1 fruit fly cellular context compared by ENCODE assay signal in genomic region chrX:15860479-15860878, dm6.
TF ChIP-seq lines count a peak whose summit lies in the region.

No protein-coding gene starts in this region.

TF ChIP-seq in whole organism, embryonic, 481 proteins besides CTCF, POLR2A, EP300 and RAD21 (continued from another document and continues in another):
- TF ChIP-seq CG11093 (GFP tag; IDR thresholded peaks at IDR 0.05; lab: Robert Waterston, UW) (no peak), MESR4 (GFP tag; optimal IDR thresholded peaks at IDR 0.05; lab: Kevin White, UChicago) (no peak), CG30403 (GFP tag; optimal IDR thresholded peaks at IDR 0.05; lab: Kevin White, UChicago) (no peak), Neu2 (GFP tag; optimal IDR thresholded peaks at IDR 0.05; lab: Kevin White, UChicago; ENCODE audit: borderline replicate concordance) (no peak), CG34376 (GFP tag; optimal IDR thresholded peaks at IDR 0.05; lab: Kevin White, UChicago) (peak; percentile 70), Dll (GFP tag; IDR thresholded peaks at IDR 0.05; lab: Robert Waterston, UW; ENCODE audit: partially characterized antibody) (no peak), slbo (GFP tag; IDR thresholded peaks at IDR 0.05; lab: Robert Waterston, UW) (peak; percentile 43; the same call in 1 of the 2 replicates), sr (GFP tag; IDR thresholded peaks at IDR 0.05; lab: Robert Waterston, UW) (no peak), Med (GFP tag; lab: Kevin White, UChicago) (peak; percentile 72), twi (tag; optimal IDR thresholded peaks at IDR 0.05; lab: Kevin White, UChicago) (no peak), dmrt11E (tag; optimal IDR thresholded peaks at IDR 0.05; lab: Kevin White, UChicago) (no peak), grau (tag; optimal IDR thresholded peaks at IDR 0.05; lab: Kevin White, UChicago) (peak; percentile 3), Mrtf (GFP tag; IDR thresholded peaks at IDR 0.05; lab: Robert Waterston, UW) (no peak), CG13894 (tag; optimal IDR thresholded peaks at IDR 0.05; lab: Kevin White, UChicago) (peak; percentile 36), CG8924 (tag; optimal IDR thresholded peaks at IDR 0.05; lab: Kevin White, UChicago) (peak; percentile 34), Opbp (GFP tag; IDR thresholded peaks at IDR 0.05; lab: Robert Waterston, UW; ENCODE audit: partially characterized antibody) (peak; percentile 44; the same call in 1 of the 3 replicates), gem (tag; optimal IDR thresholded peaks at IDR 0.05; lab: Kevin White, UChicago) (no peak), CG42726 (GFP tag; IDR thresholded peaks at IDR 0.05; lab: Robert Waterston, UW; ENCODE audit: partially characterized antibody) (peak; percentile 79; the same call in 1 of the 2 replicates), ab (GFP tag; optimal IDR thresholded peaks at IDR 0.05; lab: Kevin White, UChicago) (no peak), YL-1 (GFP tag; optimal IDR thresholded peaks at IDR 0.05; lab: Kevin White, UChicago) (peak; percentile 95), croc (GFP tag; conservative IDR thresholded peaks at IDR 0.05; lab: Robert Waterston, UW) (no peak), sd (tag; optimal IDR thresholded peaks at IDR 0.05; lab: Kevin White, UChicago) (peak; percentile 45), kni (GFP tag; optimal IDR thresholded peaks at IDR 0.05; lab: Kevin White, UChicago) (no peak), CG8478 (optimal IDR thresholded peaks at IDR 0.05; lab: Kevin White, UChicago) (peak; percentile 96), zen2 (GFP tag; IDR thresholded peaks at IDR 0.05; lab: Robert Waterston, UW; ENCODE audit: partially characterized antibody) (no peak), CG31388 (GFP tag; optimal IDR thresholded peaks at IDR 0.05; lab: Kevin White, UChicago) (no peak), CG32772 (GFP tag; IDR thresholded peaks at IDR 0.05; lab: Robert Waterston, UW) (peak; percentile 91), Dad (GFP tag; optimal IDR thresholded peaks at IDR 0.05; lab: Kevin White, UChicago) (peak; percentile 16), cad (GFP tag; optimal IDR thresholded peaks at IDR 0.05; lab: Kevin White, UChicago) (no peak), Antp (GFP tag; optimal IDR thresholded peaks at IDR 0.05; lab: Kevin White, UChicago) (no peak), CG2875 (GFP tag; optimal IDR thresholded peaks at IDR 0.05; lab: Kevin White, UChicago) (no peak), emc (GFP tag; optimal IDR thresholded peaks at IDR 0.05; lab: Kevin White, UChicago) (no peak), onecut (GFP tag; IDR thresholded peaks at IDR 0.05; lab: Robert Waterston, UW) (peak; percentile 93), CG1024 (GFP tag; IDR thresholded peaks at IDR 0.05; lab: Robert Waterston, UW) (no peak), ems (GFP tag; optimal IDR thresholded peaks at IDR 0.05; lab: Kevin White, UChicago) (peak; percentile 11), CG11398 (GFP tag; optimal IDR thresholded peaks at IDR 0.05; lab: Kevin White, UChicago) (no peak), Abd-B (GFP tag; optimal IDR thresholded peaks at IDR 0.05; lab: Kevin White, UChicago) (peak; percentile 5), hkb (optimal IDR thresholded peaks at IDR 0.05; lab: Kevin White, UChicago) (no peak), hkb (GFP tag; IDR thresholded peaks at IDR 0.05; lab: Robert Waterston, UW) (no peak), CG17802 (tag; optimal IDR thresholded peaks at IDR 0.05; lab: Kevin White, UChicago) (no peak), CG9609 (GFP tag; optimal IDR thresholded peaks at IDR 0.05; lab: Kevin White, UChicago) (no peak), dpn (GFP tag; optimal IDR thresholded peaks at IDR 0.05; lab: Kevin White, UChicago) (no peak), dm (GFP tag; optimal IDR thresholded peaks at IDR 0.05; lab: Kevin White, UChicago) (peak; percentile 29), pzg (GFP tag; optimal IDR thresholded peaks at IDR 0.05; lab: Kevin White, UChicago) (peak; percentile 37), row (GFP tag; IDR thresholded peaks at IDR 0.05; lab: Robert Waterston, UW) (peak; percentile 43; the same call in 2 of the 3 replicates), CG31365 (tag; optimal IDR thresholded peaks at IDR 0.05; lab: Kevin White, UChicago) (no peak), bab2 (GFP tag; optimal IDR thresholded peaks at IDR 0.05; lab: Kevin White, UChicago) (no peak), amos (GFP tag; IDR thresholded peaks at IDR 0.05; lab: Robert Waterston, UW; ENCODE audit: partially characterized antibody) (peak; percentile 49; the same call in 1 of the 2 replicates), rib (GFP tag; IDR thresholded peaks at IDR 0.05; lab: Robert Waterston, UW) (peak; percentile 53; the same call in 1 of the 2 replicates), sens (GFP tag; lab: Kevin White, UChicago) (peak; percentile 77), sob (GFP tag; IDR thresholded peaks at IDR 0.05; lab: Robert Waterston, UW) (peak; percentile 54; the same call in 1 of the 2 replicates), mam (GFP tag; optimal IDR thresholded peaks at IDR 0.05; lab: Kevin White, UChicago) (no peak), kah (GFP tag; optimal IDR thresholded peaks at IDR 0.05; lab: Kevin White, UChicago) (peak; percentile 49), Doc2 (GFP tag; IDR thresholded peaks at IDR 0.05; lab: Robert Waterston, UW) (no peak), her (GFP tag; optimal IDR thresholded peaks at IDR 0.05; lab: Kevin White, UChicago) (no peak), Nf-YC (tag; optimal IDR thresholded peaks at IDR 0.05; lab: Kevin White, UChicago) (peak; percentile 73), CG7271 (tag; optimal IDR thresholded peaks at IDR 0.05; lab: Kevin White, UChicago) (no peak), zf30C (GFP tag; optimal IDR thresholded peaks at IDR 0.05; lab: Kevin White, UChicago) (no peak), CG17328 (GFP tag; IDR thresholded peaks at IDR 0.05; lab: Robert Waterston, UW) (peak; percentile 31; the same call in 1 of the 2 replicates), CG14965 (GFP tag; optimal IDR thresholded peaks at IDR 0.05; lab: Kevin White, UChicago; ENCODE audit: borderline replicate concordance) (no peak), CG7786 (GFP tag; optimal IDR thresholded peaks at IDR 0.05; lab: Kevin White, UChicago) (no peak), gt (GFP tag; IDR thresholded peaks at IDR 0.05; lab: Robert Waterston, UW) (no peak), Ets65A (GFP tag; lab: Kevin White, UChicago) (no peak), Bgb (GFP tag; IDR thresholded peaks at IDR 0.05; lab: Robert Waterston, UW; ENCODE audit: partially characterized antibody) (peak; percentile 56; the same call in 1 of the 2 replicates), ci (GFP tag; IDR thresholded peaks at IDR 0.05; lab: Robert Waterston, UW) (peak; percentile 61; the same call in 2 of the 3 replicates), Xbp1 (GFP tag; optimal IDR thresholded peaks at IDR 0.05; lab: Kevin White, UChicago) (no peak), esg (GFP tag; conservative IDR thresholded peaks at IDR 0.05; lab: Robert Waterston, UW) (no peak), cg (GFP tag; optimal IDR thresholded peaks at IDR 0.05; lab: Kevin White, UChicago) (peak; percentile 31), CoRest (tag; optimal IDR thresholded peaks at IDR 0.05; lab: Kevin White, UChicago) (peak; percentile 16), gcm2 (GFP tag; optimal IDR thresholded peaks at IDR 0.05; lab: Kevin White, UChicago) (no peak), CG9215 (GFP tag; IDR thresholded peaks at IDR 0.05; lab: Robert Waterston, UW) (no peak), psq (GFP tag; optimal IDR thresholded peaks at IDR 0.05; lab: Kevin White, UChicago) (no peak), CG43689 (GFP tag; IDR thresholded peaks at IDR 0.05; lab: Robert Waterston, UW) (no peak), shn (GFP tag; optimal IDR thresholded peaks at IDR 0.05; lab: Kevin White, UChicago) (no peak), Adf1 (GFP tag; IDR thresholded peaks at IDR 0.05; lab: Robert Waterston, UW) (peak; percentile 69), CG7839 (tag; optimal IDR thresholded peaks at IDR 0.05; lab: Kevin White, UChicago) (peak; percentile 27), Deaf1 (tag; optimal IDR thresholded peaks at IDR 0.05; lab: Kevin White, UChicago) (peak; percentile 7), CrebB (tag; optimal IDR thresholded peaks at IDR 0.05; lab: Kevin White, UChicago) (peak; percentile 7), CG10274 (GFP tag; optimal IDR thresholded peaks at IDR 0.05; lab: Kevin White, UChicago) (no peak), seq (GFP tag; IDR thresholded peaks at IDR 0.05; lab: Robert Waterston, UW) (no peak), CkIIα-i1 (GFP tag; IDR thresholded peaks at IDR 0.05; lab: Robert Waterston, UW) (no peak), CG10543 (GFP tag; optimal IDR thresholded peaks at IDR 0.05; lab: Kevin White, UChicago) (peak; percentile 57), CG32767 (GFP tag; IDR thresholded peaks at IDR 0.05; lab: Robert Waterston, UW) (peak; percentile 85), CG9817 (tag; optimal IDR thresholded peaks at IDR 0.05; lab: Kevin White, UChicago) (no peak), da (GFP tag; optimal IDR thresholded peaks at IDR 0.05; lab: Kevin White, UChicago) (no peak), CG31441 (GFP tag; IDR thresholded peaks at IDR 0.05; lab: Robert Waterston, UW) (no peak), eyg (GFP tag; optimal IDR thresholded peaks at IDR 0.05; lab: Kevin White, UChicago) (no peak), slp2 (GFP tag; optimal IDR thresholded peaks at IDR 0.05; lab: Kevin White, UChicago) (no peak), CG10654 (GFP tag; optimal IDR thresholded peaks at IDR 0.05; lab: Kevin White, UChicago) (no peak), gro (GFP tag; optimal IDR thresholded peaks at IDR 0.05; lab: Kevin White, UChicago) (peak; percentile 3), CG14441 (GFP tag; IDR thresholded peaks at IDR 0.05; lab: Robert Waterston, UW) (peak; percentile 40; the same call in 1 of the 2 replicates), CG1602 (GFP tag; optimal IDR thresholded peaks at IDR 0.05; lab: Kevin White, UChicago) (no peak), tna (GFP tag; IDR thresholded peaks at IDR 0.05; lab: Robert Waterston, UW; ENCODE audit: partially characterized antibody) (0 out of 2 replicates have a peak, but pooled peaks have one; percentile 23), NC2α (GFP tag; optimal IDR thresholded peaks at IDR 0.05; lab: Kevin White, UChicago) (no peak), CG1832 (GFP tag; optimal IDR thresholded peaks at IDR 0.05; lab: Kevin White, UChicago) (peak; percentile 99), CG4617 (GFP tag; optimal IDR thresholded peaks at IDR 0.05; lab: Kevin White, UChicago; ENCODE audit: borderline replicate concordance) (peak; percentile 65), CG12391 (tag; optimal IDR thresholded peaks at IDR 0.05; lab: Kevin White, UChicago) (no peak), z (GFP tag; IDR thresholded peaks at IDR 0.05; lab: Robert Waterston, UW) (no peak), nerfin-2 (GFP tag; IDR thresholded peaks at IDR 0.05; lab: Robert Waterston, UW; ENCODE audit: partially characterized antibody) (peak; percentile 41; the same call in 1 of the 2 replicates), chif (GFP tag; optimal IDR thresholded peaks at IDR 0.05; lab: Kevin White, UChicago) (no peak), CG34422 (GFP tag; IDR thresholded peaks at IDR 0.05; lab: Robert Waterston, UW) (peak; percentile 85), wek (GFP tag; optimal IDR thresholded peaks at IDR 0.05; lab: Kevin White, UChicago) (no peak), bsh (GFP tag; optimal IDR thresholded peaks at IDR 0.05; lab: Kevin White, UChicago) (peak; percentile 2 to 28), CG7357 (GFP tag; IDR thresholded peaks at IDR 0.05; lab: Robert Waterston, UW) (no peak), salm (tag; optimal IDR thresholded peaks at IDR 0.05; lab: Kevin White, UChicago) (no peak), Oli (tag; optimal IDR thresholded peaks at IDR 0.05; lab: Kevin White, UChicago) (no peak), CG15479 (GFP tag; optimal IDR thresholded peaks at IDR 0.05; lab: Kevin White, UChicago) (peak; percentile 59), CG10979 (tag; optimal IDR thresholded peaks at IDR 0.05; lab: Kevin White, UChicago) (no peak), CG10462 (GFP tag; optimal IDR thresholded peaks at IDR 0.05; lab: Kevin White, UChicago) (no peak), CG4404 (GFP tag; IDR thresholded peaks at IDR 0.05; lab: Robert Waterston, UW) (no peak), CG12659 (GFP tag; optimal IDR thresholded peaks at IDR 0.05; lab: Kevin White, UChicago) (peak; percentile 77), NfI (GFP tag; optimal IDR thresholded peaks at IDR 0.05; lab: Kevin White, UChicago) (no peak), az2 (GFP tag; optimal IDR thresholded peaks at IDR 0.05; lab: Kevin White, UChicago) (no peak), nmo (GFP tag; optimal IDR thresholded peaks at IDR 0.05; lab: Kevin White, UChicago) (peak; percentile 33), CG9932 (GFP tag; IDR thresholded peaks at IDR 0.05; lab: Robert Waterston, UW) (0 out of 2 replicates have a peak, but pooled peaks have one; percentile 18), CG6689 (GFP tag; IDR thresholded peaks at IDR 0.05; lab: Robert Waterston, UW) (0 out of 2 replicates have a peak, but pooled peaks have one; percentile 23), gfzf (GFP tag; optimal IDR thresholded peaks at IDR 0.05; lab: Kevin White, UChicago) (no peak), Fer1 (GFP tag; optimal IDR thresholded peaks at IDR 0.05; lab: Kevin White, UChicago) (peak; percentile 31), ranshi (GFP tag; IDR thresholded peaks at IDR 0.05; lab: Robert Waterston, UW) (0 out of 2 replicates have a peak, but pooled peaks have one; percentile 35), Max (GFP tag; optimal IDR thresholded peaks at IDR 0.05; lab: Kevin White, UChicago) (peak; percentile 2), CG11247 (GFP tag; IDR thresholded peaks at IDR 0.05; lab: Robert Waterston, UW) (no peak), lilli (GFP tag; optimal IDR thresholded peaks at IDR 0.05; lab: Kevin White, UChicago) (peak; percentile 19), Dip3 (GFP tag; optimal IDR thresholded peaks at IDR 0.05; lab: Kevin White, UChicago) (no peak), fru (optimal IDR thresholded peaks at IDR 0.05; lab: Kevin White, UChicago) (no peak), Xrp1 (GFP tag; IDR thresholded peaks at IDR 0.05; lab: Robert Waterston, UW) (no peak), mirr (GFP tag; optimal IDR thresholded peaks at IDR 0.05; lab: Kevin White, UChicago) (peak; percentile 20), Sin3A (optimal IDR thresholded peaks at IDR 0.05; lab: Kevin White, UChicago) (no peak), Optix (GFP tag; IDR thresholded peaks at IDR 0.05; lab: Robert Waterston, UW) (no peak), CG1529 (GFP tag; optimal IDR thresholded peaks at IDR 0.05; lab: Kevin White, UChicago) (peak; percentile 1), CG15601 (tag; optimal IDR thresholded peaks at IDR 0.05; lab: Kevin White, UChicago) (no peak), pros (GFP tag; optimal IDR thresholded peaks at IDR 0.05; lab: Kevin White, UChicago) (no peak), CG16813 (GFP tag; IDR thresholded peaks at IDR 0.05; lab: Robert Waterston, UW; ENCODE audit: partially characterized antibody) (0 out of 3 replicates have a peak, but pooled peaks have one; percentile 14)
